Fruit fly (Drosophila melanogaster) whole organism, embryonic: ENCODE measurements around the gene pall.
A peak's percentile ranks its signal among the peaks of the same experiment; 100 is the strongest.

ENCODE experiments used
- ATbp ChIP-seq: fragments of 200-800 bp; sonication (Bioruptor generic); optimal IDR thresholded peaks from 2 replicates; lab custom pipeline; 2017; ENCODE audit warnings: missing biosample characterization, mild to moderate bottlenecking, missing genetic modification characterization, missing genetic modification reagents
- Abd-B ChIP-seq: fragments of 200-800 bp; sonication (Bioruptor generic); optimal IDR thresholded peaks from 2 replicates; lab custom pipeline; 2018; ENCODE audit warnings: missing biosample characterization, mild to moderate bottlenecking, missing genetic modification characterization, moderate library complexity
- Aef1 ChIP-seq: fragments of 200-800 bp; sonication (Bioruptor generic); IDR thresholded peaks from 3 replicates; pipeline ENCODE4 v1.3.6; 2022; ENCODE audit warnings: missing biosample characterization, missing genetic modification characterization
- BtbVII ChIP-seq: fragments of 200-800 bp; sonication (Bioruptor generic); optimal IDR thresholded peaks from 3 replicates; lab custom pipeline; 2017; ENCODE audit warnings: missing biosample characterization, mild to moderate bottlenecking, missing genetic modification characterization
- CG10209 ChIP-seq: fragments of 200-800 bp; sonication (Bioruptor generic); optimal IDR thresholded peaks from 3 replicates; lab custom pipeline; 2017; ENCODE audit warnings: missing biosample characterization, mild to moderate bottlenecking, missing genetic modification characterization, missing genetic modification reagents
- CG10321 ChIP-seq: fragments of 200-800 bp; sonication (Bioruptor generic); IDR thresholded peaks from 2 replicates; pipeline ENCODE4 v1.3.6; 2022; ENCODE audit warnings: missing biosample characterization, missing genetic modification characterization
- CG11247 ChIP-seq: fragments of 200-800 bp; sonication (Bioruptor generic); IDR thresholded peaks from 2 replicates; pipeline ENCODE4 v1.3.6; 2022; ENCODE audit warnings: missing biosample characterization, missing genetic modification characterization
- CG11695 ChIP-seq: fragments of 200-800 bp; sonication (Bioruptor generic); IDR thresholded peaks from 3 replicates; pipeline ENCODE4 v1.3.6; 2022; ENCODE audit warnings: missing biosample characterization, missing genetic modification characterization
- CG12659 ChIP-seq: fragments of 200-800 bp; sonication (Bioruptor generic); optimal IDR thresholded peaks from 3 replicates; lab custom pipeline; 2017; ENCODE audit warnings: mild to moderate bottlenecking, missing biosample characterization, missing genetic modification reagents, missing genetic modification characterization
- CG17802 ChIP-seq: fragments of 200-800 bp; sonication (Bioruptor generic); optimal IDR thresholded peaks from 2 replicates; lab custom pipeline; 2018; ENCODE audit warnings: missing biosample characterization, mild to moderate bottlenecking, missing genetic modification characterization, moderate library complexity
- CG1832 ChIP-seq: fragments of 200-800 bp; sonication (Bioruptor generic); optimal IDR thresholded peaks from 2 replicates; lab custom pipeline; 2017; ENCODE audit warnings: missing biosample characterization, mild to moderate bottlenecking, missing genetic modification characterization, inconsistent platforms
- CG18764 ChIP-seq: fragments of 200-800 bp; sonication (Bioruptor generic); optimal IDR thresholded peaks from 3 replicates; lab custom pipeline; 2016; ENCODE audit warnings: missing biosample characterization, missing genetic modification characterization
- CG31224 ChIP-seq: fragments of 200-800 bp; sonication (Bioruptor generic); IDR thresholded peaks from 2 replicates; pipeline ENCODE4 v1.3.6; 2022; ENCODE audit warnings: missing biosample characterization, missing genetic modification characterization
- CG3163 ChIP-seq: fragments of 200-800 bp; sonication (Bioruptor generic); optimal IDR thresholded peaks from 3 replicates; lab custom pipeline; 2016; ENCODE audit warnings: missing biosample characterization, missing genetic modification characterization
- CG3847 ChIP-seq: fragments of 200-800 bp; sonication (Bioruptor generic); IDR thresholded peaks from 2 replicates; pipeline ENCODE4 v1.3.6; 2022; ENCODE audit warnings: missing biosample characterization, missing genetic modification characterization
- CG4404 ChIP-seq: fragments of 200-800 bp; sonication (Bioruptor generic); IDR thresholded peaks from 2 replicates; pipeline ENCODE4 v1.3.6; 2022; ENCODE audit warnings: missing biosample characterization, missing genetic modification characterization
- CG4617 ChIP-seq: fragments of 200-800 bp; sonication (Bioruptor generic); optimal IDR thresholded peaks from 3 replicates; lab custom pipeline; 2016; ENCODE audit warnings: missing biosample characterization, missing genetic modification characterization, borderline replicate concordance
- CG4854 ChIP-seq: fragments of 200-800 bp; sonication (Bioruptor generic); optimal IDR thresholded peaks from 2 replicates; lab custom pipeline; 2016; ENCODE audit warnings: missing biosample characterization, missing genetic modification characterization, inconsistent platforms
- CG6765 ChIP-seq: fragments of 200-800 bp; sonication (Bioruptor generic); optimal IDR thresholded peaks from 3 replicates; lab custom pipeline; 2017; ENCODE audit warnings: missing biosample characterization, mild to moderate bottlenecking, missing genetic modification characterization
- CG8089 ChIP-seq: fragments of 200-800 bp; sonication (Bioruptor generic); optimal IDR thresholded peaks from 3 replicates; lab custom pipeline; 2016; ENCODE audit warnings: missing biosample characterization, missing genetic modification characterization
- CG8388 ChIP-seq: fragments of 200-800 bp; sonication (Bioruptor generic); optimal IDR thresholded peaks from 2 replicates; lab custom pipeline; 2019; ENCODE audit warnings: missing biosample characterization, mild to moderate bottlenecking, missing genetic modification characterization, moderate library complexity
- D19A ChIP-seq: fragments of 200-800 bp; optimal IDR thresholded peaks from 3 replicates; lab custom pipeline; 2019; ENCODE audit warnings: missing biosample characterization, mild to moderate bottlenecking, missing genetic modification characterization, moderate library complexity
- Dp ChIP-seq: fragments of 200-800 bp; sonication (Bioruptor generic); optimal IDR thresholded peaks from 2 replicates; lab custom pipeline; 2018; ENCODE audit warnings: missing biosample characterization, mild to moderate bottlenecking, missing genetic modification characterization, moderate library complexity
- Gug ChIP-seq: fragments of 200-800 bp; sonication (Bioruptor generic); IDR thresholded peaks from 4 replicates; pipeline ENCODE4 v1.3.6; 2022; ENCODE audit warnings: missing biosample characterization, missing genetic modification characterization
- NfI ChIP-seq: fragments of 200-800 bp; sonication (Bioruptor generic); optimal IDR thresholded peaks from 3 replicates; lab custom pipeline; 2018; ENCODE audit warnings: missing biosample characterization, mild to moderate bottlenecking, missing genetic modification characterization, moderate library complexity
- PHDP ChIP-seq: fragments of 200-800 bp; sonication (Bioruptor generic); optimal IDR thresholded peaks from 3 replicates; lab custom pipeline; 2018; ENCODE audit warnings: missing biosample characterization, mild to moderate bottlenecking, missing genetic modification characterization, moderate library complexity
- TFAM ChIP-seq: fragments of 200-800 bp; sonication (Bioruptor generic); optimal IDR thresholded peaks from 2 replicates; lab custom pipeline; 2017; ENCODE audit warnings: missing biosample characterization, missing genetic modification characterization, inconsistent platforms
- Trl ChIP-seq, 3 experiments: fragments of >200 bp in 2 of 3; fragments of 200-800 bp in 1 of 3; sonication (Bioruptor generic) in 1 of 3; optimal IDR thresholded peaks; 2 replicates in 1 of 3; 3 replicates in 2 of 3; lab custom pipeline; 2016 to 2017; ENCODE audit warnings: missing biosample characterization in 1 of 3, missing genetic modification characterization in 1 of 3
- Xbp1 ChIP-seq: fragments of 200-800 bp; sonication (Bioruptor generic); optimal IDR thresholded peaks from 3 replicates; lab custom pipeline; 2016; ENCODE audit warnings: missing biosample characterization, mild to moderate bottlenecking, missing genetic modification characterization
- bcd ChIP-seq: fragments of 200-800 bp; sonication (Bioruptor generic); optimal IDR thresholded peaks from 2 replicates; lab custom pipeline; 2017; ENCODE audit warnings: missing biosample characterization, mild to moderate bottlenecking, missing genetic modification characterization
- bsh ChIP-seq, 2 experiments: fragments of 200-800 bp; sonication (Bioruptor generic); optimal IDR thresholded peaks; 2 replicates each; lab custom pipeline; 2017 to 2018; ENCODE audit warnings: mild to moderate bottlenecking in 2 of 2, missing biosample characterization in 2 of 2, missing genetic modification characterization in 2 of 2, moderate library complexity in 1 of 2
- chif ChIP-seq, 2 experiments: fragments of 200-800 bp; sonication (Bioruptor generic); optimal IDR thresholded peaks; 3 replicates each; lab custom pipeline; 2016; ENCODE audit warnings: missing biosample characterization in 2 of 2, missing genetic modification characterization in 2 of 2
- croc ChIP-seq: fragments of 200-800 bp; sonication (Bioruptor generic); conservative IDR thresholded peaks from 3 replicates; pipeline ENCODE4 v1.3.6; 2022; ENCODE audit warnings: missing biosample characterization, missing genetic modification characterization
- crol ChIP-seq: fragments of 200-800 bp; sonication (Bioruptor generic); IDR thresholded peaks from 2 replicates; pipeline ENCODE4 v1.3.6; 2022; ENCODE audit warnings: missing biosample characterization, missing genetic modification characterization
- cwo ChIP-seq: fragments of 200-800 bp; sonication (Bioruptor generic); optimal IDR thresholded peaks from 3 replicates; lab custom pipeline; 2017; ENCODE audit warnings: missing biosample characterization, missing genetic modification characterization, mild to moderate bottlenecking, moderate library complexity, missing genetic modification reagents
- dysf ChIP-seq: fragments of 200-800 bp; sonication (Bioruptor generic); IDR thresholded peaks from 3 replicates; pipeline ENCODE4 v1.3.6; 2022; ENCODE audit warnings: missing biosample characterization, missing genetic modification characterization
- fru ChIP-seq: fragments of >200 bp; optimal IDR thresholded peaks from 2 replicates; lab custom pipeline; 2017
- gcm2 ChIP-seq: fragments of 200-800 bp; sonication (Bioruptor generic); optimal IDR thresholded peaks from 2 replicates; lab custom pipeline; 2016; ENCODE audit warnings: missing biosample characterization, missing genetic modification characterization
- gt ChIP-seq: fragments of 200-800 bp; sonication (Bioruptor generic); IDR thresholded peaks from 2 replicates; pipeline ENCODE4 v1.3.6; 2022; ENCODE audit warnings: missing biosample characterization, missing genetic modification characterization
- jigr1 ChIP-seq: fragments of 200-800 bp; sonication (Bioruptor generic); IDR thresholded peaks from 3 replicates; pipeline ENCODE4 v1.3.6; 2022; ENCODE audit warnings: missing biosample characterization, missing genetic modification characterization
- lbe ChIP-seq: fragments of 200-800 bp; sonication (Bioruptor generic); optimal IDR thresholded peaks from 2 replicates; lab custom pipeline; 2016; ENCODE audit warnings: missing biosample characterization, mild to moderate bottlenecking, missing genetic modification characterization
- nau ChIP-seq: fragments of 200-800 bp; sonication (Bioruptor generic); optimal IDR thresholded peaks from 3 replicates; lab custom pipeline; 2017; ENCODE audit warnings: missing biosample characterization, mild to moderate bottlenecking, missing genetic modification characterization, missing genetic modification reagents
- pb ChIP-seq: fragments of 200-800 bp; sonication (Bioruptor generic); optimal IDR thresholded peaks from 3 replicates; lab custom pipeline; 2016; ENCODE audit warnings: missing biosample characterization, missing genetic modification characterization
- prd ChIP-seq, 3 experiments: fragments of >200 bp in 2 of 3; fragments of 200-800 bp in 1 of 3; sonication (Bioruptor generic) in 1 of 3; optimal IDR thresholded peaks in 2 of 3; IDR thresholded peaks in 1 of 3; 2 replicates in 2 of 3; 3 replicates in 1 of 3; pipeline versions ENCODE4 v1.3.6 to Lab custom; 2017 to 2022; ENCODE audit warnings: missing biosample characterization in 1 of 3, missing genetic modification characterization in 1 of 3
- sens ChIP-seq: fragments of 200-800 bp; sonication (Bioruptor generic); peaks from one replicate; lab custom pipeline; 2016; ENCODE audit warnings: missing biosample characterization, missing genetic modification characterization
- sr ChIP-seq: fragments of 200-800 bp; sonication (Bioruptor generic); IDR thresholded peaks from 3 replicates; pipeline ENCODE4 v1.3.6; 2022; ENCODE audit warnings: missing biosample characterization, missing genetic modification characterization
- ssp ChIP-seq: fragments of 200-800 bp; sonication (Bioruptor generic); IDR thresholded peaks from 2 replicates; pipeline ENCODE4 v1.3.6; 2022; ENCODE audit warnings: missing biosample characterization, missing genetic modification characterization
- sug ChIP-seq: fragments of 200-800 bp; optimal IDR thresholded peaks from 2 replicates; lab custom pipeline; 2019; ENCODE audit warnings: missing biosample characterization, mild to moderate bottlenecking, missing genetic modification characterization, moderate library complexity
- trh ChIP-seq: fragments of 200-800 bp; sonication (Bioruptor generic); optimal IDR thresholded peaks from 2 replicates; lab custom pipeline; 2016; ENCODE audit warnings: missing biosample characterization, missing genetic modification characterization
- zfh1 ChIP-seq: fragments of 200-800 bp; sonication (Bioruptor generic); IDR thresholded peaks from 3 replicates; pipeline ENCODE4 v1.3.6; 2022; ENCODE audit warnings: missing biosample characterization, missing genetic modification characterization

The pall gene

dm6 chr3L:9503552-9504317 lies 16.1 kb upstream of the pall start (continued):
- TF ChIP-seq CG3847 (GFP tag; lab: Robert Waterston, UW) (no peak), CG4854 (GFP tag; lab: Kevin White, UChicago) (no peak), Xbp1 (GFP tag; lab: Kevin White, UChicago) (no peak), CG10321 (GFP tag; lab: Robert Waterston, UW) (no peak), crol (no peak), chif (GFP tag; optimal IDR thresholded peaks at IDR 0.05; lab: Kevin White, UChicago) (no peak), Dp (no peak), ATbp (GFP tag; lab: Kevin White, UChicago) (no peak), sug (tag; lab: Kevin White, UChicago) (no peak), prd (optimal IDR thresholded peaks at IDR 0.05; lab: Kevin White, UChicago) (no peak), prd (GFP tag; IDR thresholded peaks at IDR 0.05; lab: Robert Waterston, UW) (peak; percentile 49; the same call in 1 of the 3 replicates), gcm2 (GFP tag; lab: Kevin White, UChicago) (no peak), pb (no peak), CG6765 (GFP tag; lab: Kevin White, UChicago) (no peak), CG10209 (GFP tag; lab: Kevin White, UChicago) (no peak), BtbVII (GFP tag; lab: Kevin White, UChicago) (peak; percentile 31), NfI (no peak), CG12659 (GFP tag; lab: Kevin White, UChicago) (no peak), dysf (GFP tag; lab: Robert Waterston, UW) (no peak), jigr1 (no peak), sens (peak; percentile 70), CG3163 (GFP tag; lab: Kevin White, UChicago) (no peak), ssp (GFP tag; lab: Robert Waterston, UW) (no peak), trh (GFP tag; lab: Kevin White, UChicago) (no peak), Abd-B (no peak), CG4404 (GFP tag; lab: Robert Waterston, UW) (no peak), Trl (optimal IDR thresholded peaks at IDR 0.05; lab: Kevin White, UChicago) (peak in 1 of 2 experiments; percentile 8), Trl (GFP tag; optimal IDR thresholded peaks at IDR 0.05; lab: Kevin White, UChicago) (no peak), bcd (GFP tag; lab: Kevin White, UChicago) (peak; percentile 8), bsh (GFP tag; optimal IDR thresholded peaks at IDR 0.05; lab: Kevin White, UChicago) (no peak), CG11247 (no peak), CG18764 (GFP tag; lab: Kevin White, UChicago) (no peak), D19A (tag; lab: Kevin White, UChicago) (no peak), PHDP (tag; lab: Kevin White, UChicago) (no peak), sr (peak; percentile 98), cwo (peak; percentile 40), CG11695 (GFP tag; lab: Robert Waterston, UW) (no peak), Aef1 (no peak), zfh1 (GFP tag; lab: Robert Waterston, UW) (0 out of 3 replicates have a peak, but pooled peaks have one; percentile 16), fru (no peak), CG8089 (GFP tag; lab: Kevin White, UChicago) (no peak), lbe (GFP tag; lab: Kevin White, UChicago) (no peak), Gug (GFP tag; lab: Robert Waterston, UW) (no peak), CG31224 (GFP tag; lab: Robert Waterston, UW) (no peak), CG4617 (GFP tag; lab: Kevin White, UChicago) (no peak), croc (GFP tag; lab: Robert Waterston, UW) (no peak), nau (GFP tag; lab: Kevin White, UChicago) (no peak), TFAM (GFP tag; lab: Kevin White, UChicago) (no peak), gt (GFP tag; lab: Robert Waterston, UW) (no peak), CG17802 (tag; lab: Kevin White, UChicago) (no peak), CG1832 (no peak), CG8388 (no peak)
